Worm (Caenorhabditis elegans) whole organism, mixed stage, embryonic: ENCODE results near the gene rde-1.

Experiments used
- ceh-39 ChIP-seq: fragments of 150-350 bp; optimal IDR thresholded peaks from 2 replicates; lab custom pipeline; 2014; ENCODE audit warnings: missing biosample characterization, missing genetic modification characterization
- ces-1 ChIP-seq: fragments of 150-350 bp; optimal IDR thresholded peaks from 2 replicates; lab custom pipeline; 2014; ENCODE audit warnings: missing biosample characterization, missing genetic modification reagents, missing genetic modification characterization
- cnd-1 ChIP-seq: fragments of 200-800 bp; sonication (Bioruptor generic); optimal IDR thresholded peaks from 2 replicates; lab custom pipeline; 2018; ENCODE audit warnings: mild to moderate bottlenecking, missing genetic modification characterization, missing compliant biosample characterization
- drap-1 ChIP-seq: fragments of 200-800 bp; sonication (Bioruptor generic); optimal IDR thresholded peaks from 3 replicates; lab custom pipeline; 2018; ENCODE audit warnings: mild to moderate bottlenecking, missing genetic modification characterization, missing compliant biosample characterization
- elt-1 ChIP-seq: sonication (generic microtip); optimal IDR thresholded peaks from 2 replicates; lab custom pipeline; 2017; ENCODE audit warnings: missing genetic modification characterization, mild to moderate bottlenecking, missing compliant biosample characterization, antibody characterized with exemption, moderate library complexity, borderline replicate concordance; ENCODE audit not compliant: insufficient read depth
- ham-2 ChIP-seq: fragments of 200-800 bp; sonication (Bioruptor generic); optimal IDR thresholded peaks from 2 replicates; lab custom pipeline; 2018; ENCODE audit warnings: mild to moderate bottlenecking, missing genetic modification characterization, missing compliant biosample characterization
- lin-32 ChIP-seq: fragments of 200-800 bp; sonication (Bioruptor generic); optimal IDR thresholded peaks from 2 replicates; lab custom pipeline; 2018; ENCODE audit warnings: mild to moderate bottlenecking, missing genetic modification characterization, missing compliant biosample characterization
- lsy-2 ChIP-seq: fragments of 150-350 bp; optimal IDR thresholded peaks from 2 replicates; lab custom pipeline; 2014; ENCODE audit warnings: missing biosample characterization, missing genetic modification characterization
- mep-1 ChIP-seq: fragments of 150-350 bp; optimal IDR thresholded peaks from 2 replicates; lab custom pipeline; 2017; ENCODE audit warnings: missing biosample characterization, missing genetic modification reagents, missing genetic modification characterization, inconsistent platforms
- nhr-12 ChIP-seq: fragments of 150-350 bp; optimal IDR thresholded peaks from 2 replicates; lab custom pipeline; 2014; ENCODE audit warnings: missing biosample characterization, missing genetic modification characterization
- nhr-76 ChIP-seq: sonication (generic microtip); optimal IDR thresholded peaks from 2 replicates; lab custom pipeline; 2017; ENCODE audit warnings: missing biosample characterization, missing genetic modification characterization
- pha-4 ChIP-seq: fragments of 150-350 bp; optimal IDR thresholded peaks from 2 replicates; lab custom pipeline; 2018; ENCODE audit warnings: missing biosample characterization, missing genetic modification reagents, missing genetic modification characterization
- snpc-4 ChIP-seq: fragments of 150-350 bp; optimal IDR thresholded peaks from 2 replicates; lab custom pipeline; 2014; ENCODE audit warnings: missing biosample characterization, missing genetic modification characterization
- unc-62 ChIP-seq: fragments of 150-350 bp; optimal IDR thresholded peaks from 2 replicates; lab custom pipeline; 2014; ENCODE audit warnings: missing biosample characterization, missing genetic modification reagents, missing genetic modification characterization

- TF ChIP-seq cnd-1 (tag; lab: Kevin White, UChicago): no peak
- TF ChIP-seq ham-2: no peak
- no peak for TF ChIP-seq snpc-4 (tag; lab: Kevin White, UChicago)
- TF ChIP-seq ces-1 (GFP tag; lab: Kevin White, UChicago): no peak
- no peak for TF ChIP-seq elt-1 (tag; lab: Kevin White, UChicago)
- TF ChIP-seq lin-32 (GFP tag; lab: Kevin White, UChicago): no peak
- TF ChIP-seq pha-4 (tag; lab: Kevin White, UChicago): no peak
- no peak for TF ChIP-seq nhr-76
- no peak for TF ChIP-seq nhr-12 (tag; lab: Kevin White, UChicago)
- TF ChIP-seq unc-62 (GFP tag; lab: Kevin White, UChicago): no peak
- TF ChIP-seq lsy-2 (tag; lab: Kevin White, UChicago): no peak
- no peak for TF ChIP-seq ceh-39
- TF ChIP-seq drap-1 (GFP tag; lab: Kevin White, UChicago): no peak
- no peak for TF ChIP-seq mep-1 (tag; lab: Kevin White, UChicago)
Measured at ce11 chrV:9950861-9951260, 40.6 kb downstream of the rde-1 start, which contains the start of gene ttr-46.
